Fruit fly (Drosophila melanogaster) whole organism, prepupa: ENCODE measurements around the gene CG46313.

Experiments
- CG11902 ChIP-seq: fragments of 200-800 bp; sonication (Bioruptor generic); optimal IDR thresholded peaks from 3 replicates; lab custom pipeline; 2016; ENCODE audit warnings: missing biosample characterization, missing genetic modification characterization
- Lpt ChIP-seq: fragments of 200-800 bp; sonication (Bioruptor generic); optimal IDR thresholded peaks from 3 replicates; lab custom pipeline; 2016; ENCODE audit warnings: missing biosample characterization, missing genetic modification characterization
- salr ChIP-seq, 2 experiments: fragments of 200-800 bp; sonication (Bioruptor generic); optimal IDR thresholded peaks; 3 replicates each; lab custom pipeline; 2016 to 2018; ENCODE audit warnings: missing biosample characterization in 2 of 2, missing genetic modification characterization in 2 of 2, mild to moderate bottlenecking in 1 of 2

dm6 chr3R:26968313-26968605 lies 10.1 kb upstream of the CG46313 start:
- TF ChIP-seq Lpt (GFP tag; lab: Kevin White, UChicago) (no peak), salr (GFP tag; optimal IDR thresholded peaks at IDR 0.05; lab: Kevin White, UChicago) (no peak), CG11902 (GFP tag; lab: Kevin White, UChicago) (no peak)
